Worm (Caenorhabditis elegans): Measurements from ENCODE around the gene R02F2.1.

Gene R02F2.1

DNA sequence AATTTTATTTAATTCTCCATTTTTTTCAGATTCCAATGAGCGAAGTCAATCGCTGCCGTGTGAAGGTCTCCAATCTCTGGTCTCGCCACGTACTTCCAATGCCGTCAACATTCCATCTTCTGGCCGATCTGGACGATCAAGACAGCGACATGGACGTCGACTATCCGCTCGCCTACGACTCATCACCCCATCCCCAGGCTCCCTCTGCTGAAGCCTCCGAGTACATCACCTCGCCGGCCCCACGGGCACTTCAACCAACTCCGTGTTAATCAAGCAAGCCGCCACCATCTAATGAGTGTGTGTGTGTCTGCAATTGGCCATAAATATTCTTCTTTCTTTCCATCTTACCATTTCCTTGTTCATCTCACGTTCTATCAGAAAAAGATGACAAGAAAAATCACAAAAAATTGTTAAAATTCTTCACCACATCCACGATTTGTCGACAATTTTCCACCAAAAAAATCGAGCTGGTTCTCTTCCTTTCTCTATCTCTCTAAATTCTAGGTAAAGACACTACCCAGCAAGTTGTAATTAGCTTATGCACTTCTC, 3.9 kb downstream of the R02F2.1 start (continued):
- TF ChIP-seq spr-3 (GFP tag; optimal IDR thresholded peaks at IDR 0.05) (no peak), daf-12 (tag; optimal IDR thresholded peaks at IDR 0.05) (no peak), mxl-2 (GFP tag; conservative IDR thresholded peaks at IDR 0.05) (no peak), madf-9 (GFP tag; conservative IDR thresholded peaks at IDR 0.05) (no peak), nhr-111 (GFP tag; optimal IDR thresholded peaks at IDR 0.05) (no peak), hlh-30 (tag; optimal IDR thresholded peaks at IDR 0.05; ENCODE audit: insufficient read depth) (no peak), ceh-20 (GFP tag; IDR thresholded peaks at IDR 0.05) (no peak), lin-13 (GFP tag; optimal IDR thresholded peaks at IDR 0.05) (no peak), pha-4 (GFP tag; IDR thresholded peaks at IDR 0.05) (peak; percentile 7; the same call in 1 of the 2 replicates), pha-4 (tag; optimal IDR thresholded peaks at IDR 0.05) (no peak), ztf-11 (tag; optimal IDR thresholded peaks at IDR 0.05) (no peak), daf-19 (GFP tag; conservative IDR thresholded peaks at IDR 0.05) (no peak), zfp-3 (GFP tag; conservative IDR thresholded peaks at IDR 0.05) (peak; percentile 29), nhr-10 (tag; optimal IDR thresholded peaks at IDR 0.05) (no peak), mes-2 (tag; optimal IDR thresholded peaks at IDR 0.05; ENCODE audit: poor library complexity, severe bottlenecking) (no peak), nhr-28 (tag; optimal IDR thresholded peaks at IDR 0.05) (no peak), D1046.2 (GFP tag; IDR thresholded peaks at IDR 0.05) (no peak)

- TF ChIP-seq aly-2 (tag; optimal IDR thresholded peaks at IDR 0.05), result no peak
- no peak for TF ChIP-seq D1046.2 (GFP tag; IDR thresholded peaks at IDR 0.05)
- no peak for TF ChIP-seq nhr-76 (tag; optimal IDR thresholded peaks at IDR 0.05)
- TF ChIP-seq unc-39 (tag; optimal IDR thresholded peaks at IDR 0.05), result no peak
- TF ChIP-seq ama-1 (optimal IDR thresholded peaks at IDR 0.05), result peak; percentile 86
- TF ChIP-seq nhr-42 (GFP tag; IDR thresholded peaks at IDR 0.05), result peak; percentile 27; the same call in 1 of the 2 replicates
- TF ChIP-seq madf-5 (GFP tag; IDR thresholded peaks at IDR 0.05), result no peak
- TF ChIP-seq daf-8 (GFP tag; IDR thresholded peaks at IDR 0.05), result no peak
- TF ChIP-seq pha-4 (GFP tag; IDR thresholded peaks at IDR 0.05), result no peak
- no peak for TF ChIP-seq pha-4 (tag; optimal IDR thresholded peaks at IDR 0.05)
- TF ChIP-seq ceh-32 (tag; optimal IDR thresholded peaks at IDR 0.05; ENCODE audit: poor library complexity), result no peak
- peak; percentile 61 for TF ChIP-seq lin-13 (GFP tag; optimal IDR thresholded peaks at IDR 0.05)
- no peak for TF ChIP-seq daf-19 (GFP tag; conservative IDR thresholded peaks at IDR 0.05)
- TF ChIP-seq lin-38 (GFP tag; IDR thresholded peaks at IDR 0.05), result no peak; the same call in 1 of the 2 replicates
- no peak for TF ChIP-seq hmg-1.1 (GFP tag; IDR thresholded peaks at IDR 0.05)
- TF ChIP-seq lin-29 (GFP tag; IDR thresholded peaks at IDR 0.05), result no peak
- no peak for TF ChIP-seq Y5F2A.4 (GFP tag; optimal IDR thresholded peaks at IDR 0.05)
- TF ChIP-seq F37D6.2 (tag; optimal IDR thresholded peaks at IDR 0.05), result no peak
- no peak for TF ChIP-seq Y105C5A.15 (GFP tag; IDR thresholded peaks at IDR 0.05)
- no peak for TF ChIP-seq ceh-20 (GFP tag; IDR thresholded peaks at IDR 0.05)
- no peak for TF ChIP-seq mxl-3 (GFP tag; optimal IDR thresholded peaks at IDR 0.05)
- TF ChIP-seq ZK337.2 (GFP tag; IDR thresholded peaks at IDR 0.05), result no peak; the same call in 1 of the 2 replicates
- no peak for TF ChIP-seq dve-1 (tag; optimal IDR thresholded peaks at IDR 0.05; ENCODE audit: insufficient read depth)
- TF ChIP-seq hlh-11 (tag; optimal IDR thresholded peaks at IDR 0.05), result peak; percentile 18
- peak; percentile 44 for TF ChIP-seq nhr-102 (tag; optimal IDR thresholded peaks at IDR 0.05)
- peak; percentile 76 for TF ChIP-seq T26A8.4 (GFP tag; IDR thresholded peaks at IDR 0.05)
- TF ChIP-seq fos-1 (tag; optimal IDR thresholded peaks at IDR 0.05), result no peak
- no peak for TF ChIP-seq snpc-1.2 (GFP tag; IDR thresholded peaks at IDR 0.05)
- TF ChIP-seq lir-3 (tag; optimal IDR thresholded peaks at IDR 0.05), result no peak
- TF ChIP-seq nhr-41 (GFP tag; IDR thresholded peaks at IDR 0.05), result no peak
- no peak for TF ChIP-seq ztf-7 (tag; optimal IDR thresholded peaks at IDR 0.05)
- no peak for TF ChIP-seq nhr-48 (tag; optimal IDR thresholded peaks at IDR 0.05)
- no peak for TF ChIP-seq ces-1 (GFP tag; optimal IDR thresholded peaks at IDR 0.05)
- peak; percentile 10 for TF ChIP-seq sdz-12 (GFP tag; optimal IDR thresholded peaks at IDR 0.05)
- TF ChIP-seq hlh-30 (tag; optimal IDR thresholded peaks at IDR 0.05; ENCODE audit: insufficient read depth), result peak; percentile 44
- TF ChIP-seq daf-16 (GFP tag; optimal IDR thresholded peaks at IDR 0.05), result no peak
- TF ChIP-seq daf-16 (tag; optimal IDR thresholded peaks at IDR 0.05), result peak; percentile 32
- TF ChIP-seq egl-27 (tag; optimal IDR thresholded peaks at IDR 0.05), result no peak
- no peak for TF ChIP-seq ceh-28 (tag; optimal IDR thresholded peaks at IDR 0.05)
These were observed 4.4 kb downstream of the R02F2.1 start for ce11 chrIII:5506023-5506597.
